Worm (Caenorhabditis elegans): Measurements from ENCODE around the gene ddr-2.

ce11 chrX:3284967-3285366 is 30.1 kb upstream of the ddr-2 start:
- no peak for TF ChIP-seq blmp-1 (tag; optimal IDR thresholded peaks at IDR 0.05)
- TF ChIP-seq pha-4 (tag; optimal IDR thresholded peaks at IDR 0.05): no peak
- no peak for TF ChIP-seq lsy-2 (tag; optimal IDR thresholded peaks at IDR 0.05)
- TF ChIP-seq nhr-28 (tag; optimal IDR thresholded peaks at IDR 0.05): no peak
- no peak for TF ChIP-seq nhr-12 (tag; optimal IDR thresholded peaks at IDR 0.05)
- no peak for TF ChIP-seq nhr-237 (tag; optimal IDR thresholded peaks at IDR 0.05)
